Worm (Caenorhabditis elegans): ENCODE results near the gene abhd-3.2.
A peak's percentile ranks its signal among the peaks of the same experiment; 100 is the strongest.

abhd-3.2 gene

DNA sequence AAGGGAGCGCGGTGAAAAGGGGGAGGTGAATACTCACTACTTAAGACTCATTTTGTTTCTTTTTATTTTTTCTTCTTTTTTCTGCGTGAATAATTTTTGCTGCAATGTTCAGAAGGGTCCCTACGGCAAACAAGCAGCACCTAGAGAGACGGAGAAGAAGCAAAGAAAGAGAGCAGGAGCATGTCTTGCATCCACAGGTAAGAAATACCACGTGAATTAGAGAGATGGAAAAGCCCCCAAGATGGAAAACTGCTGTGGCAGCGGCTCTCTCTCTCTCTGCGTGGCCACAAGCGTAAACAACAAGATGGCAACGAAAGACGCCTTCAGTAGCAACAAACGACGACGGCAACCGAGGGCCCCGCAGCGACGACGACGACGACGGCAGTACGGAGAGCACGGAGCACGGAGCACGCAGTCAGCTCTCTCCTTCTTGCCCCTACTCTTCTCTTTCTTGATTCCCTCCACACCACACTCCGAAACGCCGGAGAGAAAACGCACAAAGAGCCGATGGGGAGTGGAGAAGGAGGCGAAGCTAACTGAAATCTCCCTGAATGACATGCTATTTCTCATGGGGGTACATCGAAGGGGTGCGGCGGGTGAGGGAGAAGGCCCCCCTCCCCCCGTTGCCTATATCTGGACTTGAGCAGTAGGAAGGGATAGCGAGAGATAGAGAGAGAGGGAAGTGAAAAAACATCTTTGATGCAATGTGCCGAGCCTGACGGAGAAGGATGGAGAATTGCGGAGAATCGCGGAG is 15.0 kb upstream of the abhd-3.2 start (continued):
- TF ChIP-seq egl-27 (tag; optimal IDR thresholded peaks at IDR 0.05): no peak
- peak; percentile 80 for TF ChIP-seq mab-5 (tag; optimal IDR thresholded peaks at IDR 0.05)
- TF ChIP-seq mbf-1 (tag; optimal IDR thresholded peaks at IDR 0.05): no peak
- no peak for TF ChIP-seq nhr-6 (tag; optimal IDR thresholded peaks at IDR 0.05)
- peak; percentile 51 for TF ChIP-seq sem-4 (tag; optimal IDR thresholded peaks at IDR 0.05)
- TF ChIP-seq R02D3.7 (tag; optimal IDR thresholded peaks at IDR 0.05): no peak
- no peak for TF ChIP-seq snpc-4 (tag; optimal IDR thresholded peaks at IDR 0.05)
- TF ChIP-seq lin-13 (GFP tag; optimal IDR thresholded peaks at IDR 0.05): peak; percentile 5
- TF ChIP-seq nhr-12 (tag; optimal IDR thresholded peaks at IDR 0.05): no peak
- TF ChIP-seq ceh-16 (tag; optimal IDR thresholded peaks at IDR 0.05): peak; percentile 10
- peak; percentile 31 for TF ChIP-seq ztf-4 (tag; optimal IDR thresholded peaks at IDR 0.05)
- peak; percentile 47 for TF ChIP-seq lin-11 (tag; optimal IDR thresholded peaks at IDR 0.05)
- TF ChIP-seq nhr-25 (tag; optimal IDR thresholded peaks at IDR 0.05): no peak
- TF ChIP-seq crh-2 (tag; optimal IDR thresholded peaks at IDR 0.05): peak; percentile 51
- TF ChIP-seq alr-1 (tag; optimal IDR thresholded peaks at IDR 0.05): no peak
- no peak for TF ChIP-seq sma-3 (GFP tag; optimal IDR thresholded peaks at IDR 0.05)
- no peak for TF ChIP-seq ZK546.5 (tag; optimal IDR thresholded peaks at IDR 0.05)
- peak; percentile 86 for TF ChIP-seq F13H6.1 (tag; optimal IDR thresholded peaks at IDR 0.05)

DNA sequence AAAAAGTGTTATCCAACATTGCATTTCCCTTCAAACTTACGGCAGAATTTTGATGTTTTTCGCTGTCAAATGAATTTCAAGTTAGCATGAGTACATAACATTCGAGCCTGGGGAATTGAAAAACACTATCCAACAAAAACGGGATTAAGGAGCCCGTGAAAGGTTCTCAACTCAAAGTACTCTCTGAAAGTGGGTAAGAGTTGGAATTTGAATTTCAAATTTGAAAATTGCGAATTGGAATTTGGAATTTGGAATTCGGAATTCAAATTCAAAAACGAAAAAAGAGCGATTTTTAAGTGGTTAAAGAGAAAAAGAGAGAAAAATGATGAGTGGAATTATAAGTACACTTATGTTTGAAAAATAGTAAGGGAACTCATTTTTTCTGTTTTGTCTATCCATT is 13.5 kb upstream of the abhd-3.2 start, which contains the start of the genes C09E10.3 and dgk-1:
TSS of gene C09E10.3 (minus strand) at position 101 of the 400 bp plus-strand sequence.
TSS of gene dgk-1 (minus strand) at position 183 of the 400 bp plus-strand sequence.
- TF ChIP-seq C34F6.9 (tag; optimal IDR thresholded peaks at IDR 0.05) (no peak), nhr-77 (tag; optimal IDR thresholded peaks at IDR 0.05) (no peak), sem-4 (tag; optimal IDR thresholded peaks at IDR 0.05) (no peak), R02D3.7 (tag; optimal IDR thresholded peaks at IDR 0.05) (no peak), nhr-237 (tag; optimal IDR thresholded peaks at IDR 0.05) (no peak), alr-1 (tag; optimal IDR thresholded peaks at IDR 0.05) (no peak), gmeb-1 (tag; optimal IDR thresholded peaks at IDR 0.05) (no peak), lin-13 (GFP tag; optimal IDR thresholded peaks at IDR 0.05) (no peak), mdl-1 (tag; optimal IDR thresholded peaks at IDR 0.05) (no peak), nhr-6 (tag; optimal IDR thresholded peaks at IDR 0.05) (no peak), unc-39 (tag; optimal IDR thresholded peaks at IDR 0.05) (no peak)

DNA sequence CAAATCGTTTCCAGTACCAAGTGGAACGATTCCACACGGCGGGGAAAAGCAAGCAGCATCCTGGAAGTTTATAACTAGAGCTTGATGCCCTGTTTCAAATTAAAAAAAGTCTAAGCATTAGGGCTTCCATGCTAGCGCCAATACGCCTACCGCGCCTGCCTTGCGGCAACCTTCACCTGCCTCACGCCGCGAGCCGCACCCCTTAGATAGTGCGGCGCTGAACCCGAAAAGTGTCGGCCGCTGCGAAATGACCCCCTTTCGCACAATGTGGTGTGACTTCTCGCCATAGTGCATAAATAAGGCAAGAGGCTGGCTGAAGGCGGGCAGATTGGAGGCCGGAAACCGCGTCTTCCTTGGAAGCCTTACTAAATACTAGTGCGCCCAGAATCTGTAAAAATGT is 8.7 kb upstream of the abhd-3.2 start:
- TF ChIP-seq snpc-4 (tag; optimal IDR thresholded peaks at IDR 0.05): peak; percentile 84
- TF ChIP-seq sma-3 (GFP tag; optimal IDR thresholded peaks at IDR 0.05): no peak

DNA sequence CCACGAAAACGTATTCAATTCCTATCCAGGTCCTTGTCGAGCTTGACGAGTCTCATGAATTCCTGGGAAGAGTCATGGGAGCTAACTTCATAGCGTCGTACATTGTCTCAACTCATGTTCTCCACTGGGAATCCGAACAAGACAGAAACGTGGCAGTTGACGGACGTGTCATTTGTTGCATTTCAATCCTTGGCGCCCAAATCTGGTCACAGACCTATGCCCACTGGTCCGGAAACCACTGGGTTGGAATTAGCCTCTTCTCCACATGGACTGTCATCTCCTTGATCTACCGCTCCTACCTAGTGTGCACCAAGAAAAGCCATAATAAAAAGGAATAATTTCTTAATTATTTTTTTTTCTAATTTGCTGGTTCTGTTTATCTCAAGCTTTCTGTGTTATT is 4.8 kb upstream of the abhd-3.2 start:
- TF ChIP-seq alr-1 (tag; optimal IDR thresholded peaks at IDR 0.05): no peak
- TF ChIP-seq unc-55 (GFP tag; optimal IDR thresholded peaks at IDR 0.05): no peak
- TF ChIP-seq crh-2 (tag; optimal IDR thresholded peaks at IDR 0.05): no peak

DNA sequence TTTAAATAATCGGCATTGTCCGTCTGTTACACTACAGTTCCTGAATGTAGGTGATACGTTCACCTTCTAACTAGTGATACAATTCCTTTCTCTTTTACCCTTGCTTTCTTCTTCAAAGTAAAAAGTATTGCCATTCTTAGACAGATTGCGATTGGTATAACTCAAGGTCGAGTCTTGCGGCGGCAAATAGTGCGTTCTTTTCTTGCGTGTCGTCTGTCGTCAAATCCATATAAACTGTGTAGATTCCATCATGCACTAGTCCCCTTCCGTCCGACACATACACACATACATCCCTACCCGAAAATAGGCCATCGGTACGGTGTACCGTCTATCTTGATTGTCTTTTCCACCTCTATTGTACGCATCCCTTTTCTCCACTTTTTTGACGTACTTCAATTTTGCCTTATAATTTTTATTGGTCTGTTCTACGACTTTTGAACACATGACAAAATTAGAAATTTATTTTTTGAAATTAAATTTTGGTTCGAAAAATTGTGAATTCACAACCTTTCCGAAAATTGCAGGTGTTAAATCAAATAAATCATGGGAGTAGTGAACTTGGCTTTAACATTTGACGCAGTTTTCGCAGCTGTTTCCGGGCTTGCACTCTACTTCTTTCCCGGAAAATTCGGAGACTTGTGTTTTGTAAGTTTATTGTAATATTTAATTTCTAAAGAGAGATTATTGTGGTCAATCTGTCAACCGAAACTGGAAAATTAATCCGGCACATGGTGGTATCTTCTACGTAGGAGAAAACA is 2.6 kb upstream of the abhd-3.2 start, which contains the start of gene C44C1.1:
TSS of gene C44C1.1 (plus strand) at position 525 of the 758 bp plus-strand sequence.
- TF ChIP-seq ceh-16 (tag; optimal IDR thresholded peaks at IDR 0.05) (peak; percentile 36), C34F6.9 (tag; optimal IDR thresholded peaks at IDR 0.05) (no peak), sma-3 (GFP tag; optimal IDR thresholded peaks at IDR 0.05) (peak; percentile 7), nhr-129 (tag; optimal IDR thresholded peaks at IDR 0.05) (peak; percentile 35), nhr-25 (tag; optimal IDR thresholded peaks at IDR 0.05) (peak; percentile 52), nhr-21 (tag; optimal IDR thresholded peaks at IDR 0.05) (peak; percentile 61), lsy-2 (tag; optimal IDR thresholded peaks at IDR 0.05) (peak in 1 of 2 experiments; percentile 7), zag-1 (tag; optimal IDR thresholded peaks at IDR 0.05) (no peak), elt-3 (tag; optimal IDR thresholded peaks at IDR 0.05) (no peak), peb-1 (tag; optimal IDR thresholded peaks at IDR 0.05) (no peak), fos-1 (tag; optimal IDR thresholded peaks at IDR 0.05) (peak; percentile 47), nhr-23 (tag; optimal IDR thresholded peaks at IDR 0.05) (no peak), ztf-11 (tag; optimal IDR thresholded peaks at IDR 0.05) (no peak), blmp-1 (tag; optimal IDR thresholded peaks at IDR 0.05; ENCODE audit: insufficient read depth) (peak; percentile 68)

Measured in whole organism, L2 larva.